Worm (Caenorhabditis elegans): ENCODE data around the gene fbl-1.

Gene fbl-1

DNA sequence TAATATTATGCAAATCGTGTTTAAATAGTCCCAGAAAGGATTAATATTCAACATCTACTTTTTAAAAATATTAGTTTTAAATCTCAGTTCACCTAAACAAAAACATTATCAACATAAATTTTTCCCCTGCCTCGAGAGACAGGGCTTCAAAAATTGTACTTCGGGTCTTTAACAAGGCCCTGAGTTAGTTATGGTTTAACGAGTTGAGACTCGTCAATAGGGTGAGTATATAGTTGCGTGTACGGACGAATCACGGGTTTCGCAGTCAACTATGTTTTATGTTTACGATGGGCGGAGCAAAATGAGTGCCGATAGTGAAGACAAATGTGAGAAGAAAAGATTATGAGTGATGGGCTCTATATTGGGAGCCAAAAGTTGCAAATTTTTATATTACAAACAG, 29.0 kb upstream of the fbl-1 start:
- TF ChIP-seq pha-2 (tag; optimal IDR thresholded peaks at IDR 0.05) (no peak), Y22D7AL.16 (tag; optimal IDR thresholded peaks at IDR 0.05) (no peak), hlh-30 (tag; optimal IDR thresholded peaks at IDR 0.05; ENCODE audit: insufficient read depth) (no peak), ceh-18 (tag; optimal IDR thresholded peaks at IDR 0.05) (no peak), gmeb-2 (tag; optimal IDR thresholded peaks at IDR 0.05) (no peak), ttx-3 (tag; optimal IDR thresholded peaks at IDR 0.05) (no peak), ceh-30 (tag; optimal IDR thresholded peaks at IDR 0.05) (no peak), ceh-34 (tag; optimal IDR thresholded peaks at IDR 0.05) (no peak), lim-6 (tag; optimal IDR thresholded peaks at IDR 0.05) (no peak), F13H6.1 (tag; optimal IDR thresholded peaks at IDR 0.05) (no peak), rnt-1 (tag; optimal IDR thresholded peaks at IDR 0.05) (no peak), K09A11.1 (tag; optimal IDR thresholded peaks at IDR 0.05; ENCODE audit: insufficient read depth) (no peak), elt-4 (tag; optimal IDR thresholded peaks at IDR 0.05) (no peak), ztf-16 (tag; optimal IDR thresholded peaks at IDR 0.05) (no peak), ceh-48 (tag; optimal IDR thresholded peaks at IDR 0.05) (no peak), unc-86 (tag; optimal IDR thresholded peaks at IDR 0.05) (no peak), ceh-22 (tag; optimal IDR thresholded peaks at IDR 0.05) (no peak), ceh-45 (GFP tag; IDR thresholded peaks at IDR 0.05) (no peak)

DNA sequence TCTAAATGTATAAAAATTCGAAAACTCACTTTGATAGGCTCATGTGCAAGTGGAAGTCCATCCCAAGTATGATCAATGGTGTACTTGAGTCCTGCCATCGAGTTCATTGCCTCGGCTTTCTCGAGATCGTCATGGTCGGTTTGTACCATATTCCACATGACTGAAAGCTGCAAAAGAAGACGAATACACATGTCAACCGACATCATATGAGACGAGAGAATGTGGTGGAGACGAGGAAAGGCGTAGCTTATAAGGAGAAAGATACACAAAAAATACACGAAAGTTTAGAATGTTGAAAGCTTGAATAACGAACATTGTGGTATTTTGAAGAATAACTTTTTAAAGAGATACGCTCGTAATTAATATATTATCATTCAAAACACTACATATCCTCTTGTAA, 27.8 kb upstream of the fbl-1 start, which contains the start of gene C33A12.3:
C33A12.3 (minus strand) TSS at position 167 of the 400 bp plus-strand sequence.
- TF ChIP-seq nfya-1 (tag; optimal IDR thresholded peaks at IDR 0.05) (no peak), unc-42 (tag; optimal IDR thresholded peaks at IDR 0.05) (no peak), ztf-16 (tag; optimal IDR thresholded peaks at IDR 0.05) (no peak), unc-86 (tag; optimal IDR thresholded peaks at IDR 0.05) (no peak), fkh-6 (tag; optimal IDR thresholded peaks at IDR 0.05) (no peak), rnt-1 (tag; optimal IDR thresholded peaks at IDR 0.05) (no peak), fax-1 (tag; optimal IDR thresholded peaks at IDR 0.05) (no peak), ama-1 (optimal IDR thresholded peaks at IDR 0.05) (no peak), madf-2 (tag; optimal IDR thresholded peaks at IDR 0.05) (no peak)

DNA sequence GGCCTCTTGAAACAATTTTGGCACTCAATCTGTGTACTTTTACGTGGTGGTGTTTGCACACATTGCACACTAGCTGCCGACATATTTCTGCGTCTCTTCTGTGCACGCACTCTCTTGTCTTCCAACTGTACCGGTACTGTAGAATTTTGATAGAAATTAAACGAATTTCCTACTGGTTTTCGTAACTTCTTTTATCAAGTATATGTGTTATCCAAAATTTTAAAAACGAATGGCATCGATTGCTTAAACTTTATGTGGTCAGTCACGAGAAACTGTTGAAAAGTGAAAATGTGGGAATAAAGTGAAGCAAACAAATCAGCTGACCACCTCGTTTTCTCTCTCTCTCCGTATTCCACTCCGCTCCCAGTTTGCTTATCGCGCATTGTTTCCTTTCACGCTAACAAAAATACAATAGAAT, 27.2 kb upstream of the fbl-1 start:
- no peak for TF ChIP-seq hlh-15 (tag; optimal IDR thresholded peaks at IDR 0.05)
- TF ChIP-seq rnt-1 (tag; optimal IDR thresholded peaks at IDR 0.05) = peak; percentile 15
- TF ChIP-seq hlh-30 (tag; optimal IDR thresholded peaks at IDR 0.05; ENCODE audit: insufficient read depth) = peak; percentile 76

DNA sequence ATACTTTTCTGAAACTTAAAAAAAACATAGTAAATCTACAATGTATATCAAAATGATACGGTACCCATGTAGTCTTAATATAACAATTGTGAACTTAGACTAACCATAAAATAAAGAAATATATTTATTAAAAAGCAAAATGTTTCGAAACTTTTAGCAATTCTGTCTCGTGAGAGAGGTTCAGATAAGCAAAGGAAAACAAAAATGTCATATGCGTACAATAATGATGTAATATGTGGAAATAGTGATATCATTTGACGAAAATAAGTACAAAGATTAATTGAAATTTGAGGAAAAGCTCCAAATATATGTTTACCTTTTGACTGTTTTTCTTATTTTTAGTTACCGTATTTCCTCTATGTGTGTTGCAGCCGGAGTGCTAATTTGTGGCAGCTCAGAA, 26.5 kb upstream of the fbl-1 start:
- TF ChIP-seq zip-5 (tag; optimal IDR thresholded peaks at IDR 0.05) (no peak), che-1 (tag; optimal IDR thresholded peaks at IDR 0.05) (no peak), eyg-1 (tag; optimal IDR thresholded peaks at IDR 0.05) (no peak), ztf-16 (tag; optimal IDR thresholded peaks at IDR 0.05) (no peak), fkh-6 (tag; optimal IDR thresholded peaks at IDR 0.05) (no peak), tbx-2 (tag; optimal IDR thresholded peaks at IDR 0.05) (no peak), ets-4 (tag; optimal IDR thresholded peaks at IDR 0.05) (no peak), ceh-30 (tag; optimal IDR thresholded peaks at IDR 0.05) (no peak), ceh-48 (tag; optimal IDR thresholded peaks at IDR 0.05) (no peak)

DNA sequence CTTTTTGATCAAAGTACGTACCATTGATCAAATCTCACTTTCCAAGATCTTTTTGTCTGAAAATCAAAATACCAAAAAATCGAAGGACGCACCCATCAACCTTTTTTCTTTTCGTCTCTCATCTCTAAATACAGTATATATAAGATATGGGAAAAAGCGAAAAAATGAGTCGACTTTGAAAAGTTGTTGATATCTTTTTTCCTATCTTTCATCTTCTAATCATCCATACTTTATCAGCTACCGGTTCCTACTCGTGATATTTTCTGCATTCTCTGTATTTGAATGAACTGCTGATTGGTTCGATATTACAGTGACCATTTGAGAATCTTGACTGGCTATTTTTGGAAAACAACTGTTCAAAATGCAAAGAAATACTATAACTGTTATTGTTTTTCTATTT, 23.8 kb upstream of the fbl-1 start, which contains the start of gene C33A12.19:
C33A12.19 (plus strand) TSS at position 169 of the 400 bp plus-strand sequence.
- TF ChIP-seq pqm-1 (tag; optimal IDR thresholded peaks at IDR 0.05) (no peak), zip-5 (tag; optimal IDR thresholded peaks at IDR 0.05) (no peak), che-1 (tag; optimal IDR thresholded peaks at IDR 0.05) (no peak), sox-4 (tag; optimal IDR thresholded peaks at IDR 0.05) (no peak), lim-6 (tag; optimal IDR thresholded peaks at IDR 0.05) (no peak), ceh-14 (tag; optimal IDR thresholded peaks at IDR 0.05) (no peak), rnt-1 (tag; optimal IDR thresholded peaks at IDR 0.05) (no peak), pha-4 (tag; optimal IDR thresholded peaks at IDR 0.05) (no peak), ceh-34 (tag; optimal IDR thresholded peaks at IDR 0.05) (no peak)

Data from whole organism, late embryonic.